Fruit fly (Drosophila melanogaster) whole organism, embryonic: ENCODE results near the gene Rab3-GAP.
A peak's percentile ranks its signal among the peaks of the same experiment; 100 is the strongest.

Source experiments
- Asciz ChIP-seq: fragments of 200-800 bp; sonication (Bioruptor generic); optimal IDR thresholded peaks from 2 replicates; lab custom pipeline; 2017; ENCODE audit warnings: missing biosample characterization, mild to moderate bottlenecking, missing genetic modification characterization, missing genetic modification reagents
- Blimp-1 ChIP-seq: fragments of 200-800 bp; sonication (Bioruptor generic); optimal IDR thresholded peaks from 3 replicates; lab custom pipeline; 2018; ENCODE audit warnings: missing biosample characterization, missing genetic modification characterization, mild to moderate bottlenecking, moderate library complexity, missing genetic modification reagents
- C15 ChIP-seq: fragments of 200-800 bp; sonication (Bioruptor generic); IDR thresholded peaks from 3 replicates; pipeline ENCODE4 v1.3.6; 2022; ENCODE audit warnings: missing biosample characterization, missing genetic modification characterization
- CG10147 ChIP-seq: fragments of 200-800 bp; sonication (Bioruptor generic); optimal IDR thresholded peaks from 2 replicates; lab custom pipeline; 2019; ENCODE audit warnings: missing biosample characterization, mild to moderate bottlenecking, missing genetic modification characterization, moderate library complexity
- CG1024 ChIP-seq: fragments of 200-800 bp; sonication (Bioruptor generic); IDR thresholded peaks from 2 replicates; pipeline ENCODE4 v1.3.6; 2022; ENCODE audit warnings: missing biosample characterization, missing genetic modification characterization
- CG10267 ChIP-seq: fragments of 200-800 bp; sonication (Bioruptor generic); optimal IDR thresholded peaks from 2 replicates; lab custom pipeline; 2018; ENCODE audit warnings: missing biosample characterization, mild to moderate bottlenecking, missing genetic modification characterization, moderate library complexity
- CG10431 ChIP-seq: fragments of 200-800 bp; sonication (Bioruptor generic); optimal IDR thresholded peaks from 3 replicates; lab custom pipeline; 2018; ENCODE audit warnings: missing biosample characterization, mild to moderate bottlenecking, missing genetic modification characterization
- CG10654 ChIP-seq: fragments of 200-800 bp; sonication (Bioruptor generic); optimal IDR thresholded peaks from 2 replicates; lab custom pipeline; 2016; ENCODE audit warnings: missing biosample characterization, missing genetic modification characterization
- CG12155 ChIP-seq: fragments of 200-800 bp; sonication (Bioruptor generic); optimal IDR thresholded peaks from 3 replicates; lab custom pipeline; 2016; ENCODE audit warnings: missing biosample characterization, missing genetic modification characterization
- CG1529 ChIP-seq: fragments of 200-800 bp; sonication (Bioruptor generic); optimal IDR thresholded peaks from 3 replicates; lab custom pipeline; 2018; ENCODE audit warnings: missing biosample characterization, missing genetic modification characterization
- CG15696 ChIP-seq: fragments of 200-800 bp; sonication (Bioruptor generic); optimal IDR thresholded peaks from 2 replicates; lab custom pipeline; 2019; ENCODE audit warnings: missing biosample characterization, mild to moderate bottlenecking, missing genetic modification characterization, moderate library complexity
- CG1602 ChIP-seq: fragments of 200-800 bp; sonication (Bioruptor generic); optimal IDR thresholded peaks from 3 replicates; lab custom pipeline; 2016; ENCODE audit warnings: missing biosample characterization, missing genetic modification characterization
- CG17612 ChIP-seq: fragments of 200-800 bp; sonication (Bioruptor generic); IDR thresholded peaks from 2 replicates; pipeline ENCODE4 v1.3.6; 2022; ENCODE audit warnings: missing biosample characterization, missing genetic modification characterization
- CG17912 ChIP-seq: fragments of 200-800 bp; sonication (Bioruptor generic); optimal IDR thresholded peaks from 2 replicates; lab custom pipeline; 2018; ENCODE audit warnings: missing biosample characterization, mild to moderate bottlenecking, missing genetic modification characterization
- CG32532 ChIP-seq: fragments of 200-800 bp; sonication (Bioruptor generic); IDR thresholded peaks from 2 replicates; pipeline ENCODE4 v1.3.6; 2022; ENCODE audit warnings: missing biosample characterization, missing genetic modification characterization
- CG5180 ChIP-seq: fragments of 200-800 bp; sonication (Bioruptor generic); optimal IDR thresholded peaks from 3 replicates; lab custom pipeline; 2017; ENCODE audit warnings: missing biosample characterization, missing genetic modification characterization, mild to moderate bottlenecking, moderate library complexity, missing genetic modification reagents
- D19A ChIP-seq: fragments of 200-800 bp; optimal IDR thresholded peaks from 3 replicates; lab custom pipeline; 2019; ENCODE audit warnings: missing biosample characterization, mild to moderate bottlenecking, missing genetic modification characterization, moderate library complexity
- Dek ChIP-seq: fragments of 200-800 bp; sonication (Bioruptor generic); optimal IDR thresholded peaks from 3 replicates; lab custom pipeline; 2019; ENCODE audit warnings: missing biosample characterization, mild to moderate bottlenecking, missing genetic modification characterization, moderate library complexity
- Dip3 ChIP-seq: fragments of 200-800 bp; sonication (Bioruptor generic); optimal IDR thresholded peaks from 3 replicates; lab custom pipeline; 2016; ENCODE audit warnings: missing biosample characterization, missing genetic modification characterization
- Hey ChIP-seq: fragments of 200-800 bp; sonication (Bioruptor generic); optimal IDR thresholded peaks from 3 replicates; lab custom pipeline; 2018; ENCODE audit warnings: missing biosample characterization, mild to moderate bottlenecking, missing genetic modification characterization
- Hr78 ChIP-seq, 2 experiments: fragments of 200-800 bp in 1 of 2; fragments of >200 bp in 1 of 2; sonication (Bioruptor generic) in 1 of 2; optimal IDR thresholded peaks; 2 replicates each; lab custom pipeline; 2017 to 2019; ENCODE audit warnings: missing biosample characterization in 2 of 2, missing genetic modification characterization in 2 of 2, mild to moderate bottlenecking in 1 of 2, moderate library complexity in 1 of 2
- Mad ChIP-seq: fragments of 200-800 bp; sonication (Bioruptor generic); optimal IDR thresholded peaks from 2 replicates; lab custom pipeline; 2016; ENCODE audit warnings: missing biosample characterization, missing genetic modification characterization
- Meics ChIP-seq: fragments of 200-800 bp; sonication (Bioruptor generic); optimal IDR thresholded peaks from 2 replicates; lab custom pipeline; 2017; ENCODE audit warnings: missing biosample characterization, mild to moderate bottlenecking, missing genetic modification characterization
- Myb ChIP-seq: fragments of 200-800 bp; sonication (Bioruptor generic); optimal IDR thresholded peaks from 2 replicates; lab custom pipeline; 2016; ENCODE audit warnings: missing biosample characterization, missing genetic modification characterization
- PHDP ChIP-seq: fragments of 200-800 bp; sonication (Bioruptor generic); optimal IDR thresholded peaks from 3 replicates; lab custom pipeline; 2018; ENCODE audit warnings: missing biosample characterization, mild to moderate bottlenecking, missing genetic modification characterization, moderate library complexity
- Sry-δ ChIP-seq: fragments of 200-800 bp; sonication (Bioruptor generic); optimal IDR thresholded peaks from 2 replicates; lab custom pipeline; 2016; ENCODE audit warnings: missing biosample characterization, missing genetic modification characterization
- Stat92E ChIP-seq, 3 experiments: fragments of >200 bp in 2 of 3; fragments of 200-800 bp in 1 of 3; sonication (Bioruptor generic) in 1 of 3; optimal IDR thresholded peaks; 2 replicates each; lab custom pipeline; 2017 to 2019; ENCODE audit warnings: missing biosample characterization in 3 of 3, missing genetic modification characterization in 3 of 3, mild to moderate bottlenecking in 1 of 3, moderate library complexity in 1 of 3
- Trl ChIP-seq, 3 experiments: fragments of >200 bp in 2 of 3; fragments of 200-800 bp in 1 of 3; sonication (Bioruptor generic) in 1 of 3; optimal IDR thresholded peaks; 2 replicates in 1 of 3; 3 replicates in 2 of 3; lab custom pipeline; 2016 to 2017; ENCODE audit warnings: missing biosample characterization in 1 of 3, missing genetic modification characterization in 1 of 3
- amos ChIP-seq: fragments of 200-800 bp; sonication (Bioruptor generic); IDR thresholded peaks from 2 replicates; pipeline ENCODE4 v1.3.6; 2022; ENCODE audit warnings: missing biosample characterization, missing genetic modification characterization; ENCODE audit not compliant: partially characterized antibody
- ap ChIP-seq: fragments of 200-800 bp; sonication (Bioruptor generic); IDR thresholded peaks from 2 replicates; pipeline ENCODE4 v1.3.6; 2022; ENCODE audit warnings: missing biosample characterization, missing genetic modification characterization
- bab2 ChIP-seq: fragments of 200-800 bp; sonication (Bioruptor generic); optimal IDR thresholded peaks from 2 replicates; lab custom pipeline; 2016; ENCODE audit warnings: missing biosample characterization, missing genetic modification characterization
- corto ChIP-seq: fragments of 200-800 bp; sonication (Bioruptor generic); optimal IDR thresholded peaks from 2 replicates; lab custom pipeline; 2016; ENCODE audit warnings: missing biosample characterization, mild to moderate bottlenecking, missing genetic modification characterization, moderate library complexity
- dati ChIP-seq: fragments of 200-800 bp; sonication (Bioruptor generic); IDR thresholded peaks from 2 replicates; pipeline ENCODE4 v1.3.6; 2022; ENCODE audit warnings: missing biosample characterization, missing genetic modification characterization
- dmrt99B ChIP-seq: fragments of 200-800 bp; sonication (Bioruptor generic); optimal IDR thresholded peaks from 2 replicates; lab custom pipeline; 2018; ENCODE audit warnings: missing biosample characterization, mild to moderate bottlenecking, missing genetic modification characterization, moderate library complexity
- gcm ChIP-seq: fragments of 200-800 bp; sonication (Bioruptor generic); optimal IDR thresholded peaks from 2 replicates; lab custom pipeline; 2019; ENCODE audit warnings: missing biosample characterization, mild to moderate bottlenecking, missing genetic modification characterization, moderate library complexity
- gem ChIP-seq: fragments of 200-800 bp; sonication (Bioruptor generic); optimal IDR thresholded peaks from 2 replicates; lab custom pipeline; 2019; ENCODE audit warnings: missing biosample characterization, mild to moderate bottlenecking, missing genetic modification characterization, moderate library complexity
- kah ChIP-seq: fragments of 200-800 bp; sonication (Bioruptor generic); optimal IDR thresholded peaks from 2 replicates; lab custom pipeline; 2018; ENCODE audit warnings: missing biosample characterization, mild to moderate bottlenecking, missing genetic modification characterization
- otp ChIP-seq: fragments of 200-800 bp; sonication (Bioruptor generic); IDR thresholded peaks from 3 replicates; pipeline ENCODE4, ENCODE4 v1.3.6; 2022; ENCODE audit warnings: missing biosample characterization, missing genetic modification characterization
- phol ChIP-seq: fragments of 200-800 bp; sonication (Bioruptor generic); optimal IDR thresholded peaks from 3 replicates; lab custom pipeline; 2018; ENCODE audit warnings: missing biosample characterization, mild to moderate bottlenecking, missing genetic modification characterization, moderate library complexity
- pum ChIP-seq: fragments of 200-800 bp; sonication (Bioruptor generic); optimal IDR thresholded peaks from 2 replicates; lab custom pipeline; 2016; ENCODE audit warnings: missing biosample characterization, missing genetic modification characterization
- rib ChIP-seq: fragments of 200-800 bp; sonication (Bioruptor generic); IDR thresholded peaks from 2 replicates; pipeline ENCODE4 v1.3.6; 2022; ENCODE audit warnings: missing biosample characterization, missing genetic modification characterization

The Rab3-GAP gene

DNA sequence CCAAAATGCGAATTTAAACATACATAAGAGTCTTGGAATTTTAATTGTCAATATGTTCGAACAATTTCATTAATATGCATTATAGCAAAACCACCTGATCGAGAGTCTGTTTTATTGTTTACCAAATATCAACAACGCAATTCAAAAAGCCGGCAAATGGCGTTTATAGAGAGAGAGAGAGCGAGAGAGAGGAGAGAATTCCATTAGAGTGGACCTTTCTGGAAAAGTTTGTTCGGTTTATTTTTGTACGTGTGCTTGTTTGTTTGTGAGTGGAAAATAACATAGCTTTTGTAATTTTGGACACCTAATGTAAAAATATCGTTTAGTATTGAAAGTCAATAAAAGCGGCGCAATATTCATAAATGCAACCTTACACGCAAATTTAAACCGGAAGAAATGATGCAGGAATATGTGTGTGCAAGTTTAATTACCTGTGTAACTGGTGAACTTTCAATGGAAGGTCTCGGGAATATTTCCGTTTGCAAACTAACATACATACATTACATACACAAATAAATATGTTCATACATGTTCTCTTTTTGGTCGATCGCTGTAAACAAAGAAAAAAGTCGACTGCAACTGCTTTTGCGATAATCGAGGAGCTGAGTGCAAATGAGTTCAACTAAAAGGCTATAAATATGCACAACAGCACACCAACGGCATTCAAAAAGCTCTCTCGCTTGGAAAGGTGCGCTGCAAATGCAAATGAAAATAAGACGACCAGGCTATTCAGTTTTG lies 18.2 kb downstream of the Rab3-GAP start, which contains the start of gene CG6785 (continued):
- TF ChIP-seq D19A (tag; lab: Kevin White, UChicago) (peak; percentile 67), kah (GFP tag; lab: Kevin White, UChicago) (peak; percentile 97), CG15696 (peak; percentile 51), Dip3 (GFP tag; lab: Kevin White, UChicago) (peak; percentile 61), Stat92E (GFP tag; optimal IDR thresholded peaks at IDR 0.05; lab: Kevin White, UChicago) (peak in 1 of 3 experiments; percentile 51), CG10267 (peak; percentile 64), Blimp-1 (GFP tag; lab: Kevin White, UChicago) (peak; percentile 72), gem (peak; percentile 81), CG1529 (GFP tag; lab: Kevin White, UChicago) (peak; percentile 89), dmrt99B (tag; lab: Kevin White, UChicago) (peak; percentile 81), CG1602 (GFP tag; lab: Kevin White, UChicago) (peak; percentile 65), Hr78 (GFP tag; optimal IDR thresholded peaks at IDR 0.05; lab: Kevin White, UChicago) (peak in 1 of 2 experiments; percentile 52), Mad (peak; percentile 70), otp (GFP tag; lab: Robert Waterston, UW) (peak; percentile 81), amos (GFP tag; lab: Robert Waterston, UW) (no peak; the same call in 1 of the 2 replicates), CG12155 (peak; percentile 58), Sry-δ (GFP tag; lab: Kevin White, UChicago) (peak; percentile 33), CG5180 (peak; percentile 83), CG10147 (GFP tag; lab: Kevin White, UChicago) (peak; percentile 52), bab2 (GFP tag; lab: Kevin White, UChicago) (peak; percentile 92), CG17612 (no peak), Dek (tag; lab: Kevin White, UChicago) (peak; percentile 72), C15 (no peak), Hey (peak; percentile 86), Myb (GFP tag; lab: Kevin White, UChicago) (peak; percentile 60), CG1024 (GFP tag; lab: Robert Waterston, UW) (peak; percentile 57; the same call in 1 of the 2 replicates), rib (GFP tag; lab: Robert Waterston, UW) (no peak; the same call in 1 of the 2 replicates), CG17912 (GFP tag; lab: Kevin White, UChicago) (peak; percentile 96), gcm (GFP tag; lab: Kevin White, UChicago) (peak; percentile 91), corto (GFP tag; lab: Kevin White, UChicago) (peak; percentile 69), Asciz (GFP tag; lab: Kevin White, UChicago) (peak; percentile 98), CG10654 (GFP tag; lab: Kevin White, UChicago) (peak; percentile 72), dati (no peak), phol (tag; lab: Kevin White, UChicago) (peak; percentile 62), PHDP (tag; lab: Kevin White, UChicago) (peak; percentile 89), Meics (GFP tag; lab: Kevin White, UChicago) (peak; percentile 84), ap (GFP tag; lab: Robert Waterston, UW) (no peak), CG10431 (GFP tag; lab: Kevin White, UChicago) (peak; percentile 90), Trl (optimal IDR thresholded peaks at IDR 0.05; lab: Kevin White, UChicago) (peak; percentile 83 to 97), Trl (GFP tag; optimal IDR thresholded peaks at IDR 0.05; lab: Kevin White, UChicago) (peak; percentile 94), pum (GFP tag; lab: Kevin White, UChicago) (peak; percentile 62), CG32532 (GFP tag; lab: Robert Waterston, UW) (peak; percentile 38; the same call in 1 of the 2 replicates)
